Worm (Caenorhabditis elegans) whole organism, young adult: ENCODE data around the gene M01F1.9.

Source experiments
- B0019.2 ChIP-seq: fragments of 200-800 bp; sonication (Bioruptor generic); conservative IDR thresholded peaks from 2 replicates; pipeline ENCODE4 v1.3.6; 2022; ENCODE audit warnings: missing genetic modification reagents, missing genetic modification characterization, missing compliant biosample characterization
- B0336.3 ChIP-seq: fragments of 200-800 bp; sonication (Bioruptor generic); IDR thresholded peaks from 2 replicates; pipeline ENCODE4 v1.3.6; 2022; ENCODE audit warnings: missing genetic modification characterization, missing compliant biosample characterization
- F10E7.11 ChIP-seq: sonication (generic microtip); optimal IDR thresholded peaks from 2 replicates; lab custom pipeline; 2017; ENCODE audit warnings: mild to moderate bottlenecking, missing genetic modification characterization, moderate library complexity, missing compliant biosample characterization
- F39B2.1 ChIP-seq: fragments of 200-800 bp; sonication (Bioruptor generic); IDR thresholded peaks from 2 replicates; pipeline ENCODE4 v1.3.6; 2022; ENCODE audit warnings: missing genetic modification reagents, missing genetic modification characterization, missing compliant biosample characterization
- F49E8.2 ChIP-seq: sonication (generic microtip); optimal IDR thresholded peaks from 3 replicates; lab custom pipeline; 2017; ENCODE audit warnings: missing genetic modification characterization, mild to moderate bottlenecking, missing compliant biosample characterization, antibody characterized with exemption, moderate library complexity; ENCODE audit not compliant: insufficient read depth
- F52B5.7 ChIP-seq: sonication (generic microtip); optimal IDR thresholded peaks from 2 replicates; lab custom pipeline; 2016; ENCODE audit warnings: mild to moderate bottlenecking, missing genetic modification characterization, missing compliant biosample characterization
- F57A8.1 ChIP-seq: fragments of 200-800 bp; sonication (Bioruptor generic); optimal IDR thresholded peaks from 2 replicates; lab custom pipeline; 2018; ENCODE audit warnings: mild to moderate bottlenecking, missing genetic modification characterization, moderate library complexity, missing compliant biosample characterization
- K11D2.4 ChIP-seq: fragments of 200-800 bp; sonication (Bioruptor generic); IDR thresholded peaks from 2 replicates; pipeline ENCODE4 v1.3.6; 2022; ENCODE audit warnings: missing genetic modification reagents, missing genetic modification characterization, missing compliant biosample characterization
- K12H6.12 ChIP-seq: fragments of 200-800 bp; sonication (Bioruptor generic); optimal IDR thresholded peaks from 2 replicates; lab custom pipeline; 2018; ENCODE audit warnings: mild to moderate bottlenecking, missing genetic modification characterization, missing compliant biosample characterization
- Y53G8AR.9 ChIP-seq: fragments of 200-800 bp; sonication (Bioruptor generic); conservative IDR thresholded peaks from 2 replicates; pipeline ENCODE4 v1.3.6; 2022; ENCODE audit warnings: missing genetic modification reagents, missing genetic modification characterization, missing compliant biosample characterization
- Y56A3A.18 ChIP-seq: fragments of 200-800 bp; sonication (Bioruptor generic); IDR thresholded peaks from 2 replicates; pipeline ENCODE4 v1.3.6; 2022; ENCODE audit warnings: missing genetic modification reagents, missing genetic modification characterization, missing compliant biosample characterization
- Y95B8A.8 ChIP-seq: fragments of 200-800 bp; sonication (Bioruptor generic); IDR thresholded peaks from 2 replicates; pipeline ENCODE4 v1.3.6; 2022; ENCODE audit warnings: missing genetic modification reagents, missing genetic modification characterization, missing compliant biosample characterization
- ama-1 ChIP-seq, 3 experiments: fragments of 150-350 bp in 1 of 3; sonication (generic microtip) in 2 of 3; optimal IDR thresholded peaks; 2 replicates each; lab custom pipeline; 2014 to 2018; ENCODE audit warnings: missing biosample characterization in 2 of 3, missing genetic modification characterization in 2 of 3, missing genetic modification reagents in 2 of 3
- aptf-3 ChIP-seq: fragments of 200-800 bp; sonication (Bioruptor generic); IDR thresholded peaks from 2 replicates; pipeline ENCODE4 v1.3.6; 2022; ENCODE audit warnings: missing genetic modification characterization, missing compliant biosample characterization
- athp-1 ChIP-seq: sonication (generic microtip); optimal IDR thresholded peaks from 2 replicates; lab custom pipeline; 2017; ENCODE audit warnings: mild to moderate bottlenecking, missing genetic modification characterization, missing compliant biosample characterization
- bed-2 ChIP-seq: fragments of 200-800 bp; sonication (Bioruptor generic); IDR thresholded peaks from 2 replicates; pipeline ENCODE4 v1.3.6; 2022; ENCODE audit warnings: missing genetic modification reagents, missing genetic modification characterization, missing compliant biosample characterization
- cebp-1 ChIP-seq, 2 experiments: fragments of 200-800 bp in 1 of 2; sonication (Bioruptor generic) in 1 of 2; sonication (generic microtip) in 1 of 2; IDR thresholded peaks in 1 of 2; optimal IDR thresholded peaks in 1 of 2; 2 replicates each; pipeline versions ENCODE4 v1.3.6 to Lab custom; 2017 to 2022; ENCODE audit warnings: missing compliant biosample characterization in 2 of 2, missing genetic modification characterization in 2 of 2, mild to moderate bottlenecking in 1 of 2, missing genetic modification reagents in 1 of 2, moderate library complexity in 1 of 2
- ceh-40 ChIP-seq: fragments of 200-800 bp; sonication (Bioruptor generic); IDR thresholded peaks from 2 replicates; pipeline ENCODE4 v1.3.6; 2022; ENCODE audit warnings: missing genetic modification characterization, missing compliant biosample characterization
- ceh-58 ChIP-seq: fragments of 200-800 bp; sonication (Bioruptor generic); IDR thresholded peaks from 2 replicates; pipeline ENCODE4 v1.3.6; 2022; ENCODE audit warnings: missing genetic modification characterization, missing compliant biosample characterization
- dox-1 ChIP-seq: fragments of 200-800 bp; sonication (Bioruptor generic); IDR thresholded peaks from 2 replicates; pipeline ENCODE4 v1.3.6; 2022; ENCODE audit warnings: missing genetic modification reagents, missing genetic modification characterization, missing compliant biosample characterization
- dpff-1 ChIP-seq: sonication (generic microtip); optimal IDR thresholded peaks from 2 replicates; lab custom pipeline; 2017; ENCODE audit warnings: mild to moderate bottlenecking, missing genetic modification characterization, missing compliant biosample characterization
- efl-1 ChIP-seq: fragments of 150-350 bp; optimal IDR thresholded peaks from 2 replicates; lab custom pipeline; 2014; ENCODE audit warnings: missing biosample characterization, missing genetic modification reagents, missing genetic modification characterization
- fkh-3 ChIP-seq: sonication (generic microtip); optimal IDR thresholded peaks from 2 replicates; lab custom pipeline; 2016; ENCODE audit warnings: mild to moderate bottlenecking, missing genetic modification characterization, missing compliant biosample characterization
- him-1 ChIP-seq: sonication (generic microtip); optimal IDR thresholded peaks from 2 replicates; lab custom pipeline; 2016; ENCODE audit warnings: missing genotype, missing genetic modification reagents, missing genetic modification characterization, missing compliant biosample characterization
- hlh-26 ChIP-seq: fragments of 200-800 bp; sonication (Bioruptor generic); conservative IDR thresholded peaks from 2 replicates; pipeline ENCODE4 v1.3.6; 2022; ENCODE audit warnings: missing genetic modification reagents, missing genetic modification characterization, missing compliant biosample characterization
- hmg-1.2 ChIP-seq: fragments of 200-800 bp; sonication (Bioruptor generic); IDR thresholded peaks from 2 replicates; pipeline ENCODE4 v1.3.6; 2022; ENCODE audit warnings: missing genetic modification reagents, missing genetic modification characterization, missing compliant biosample characterization
- hrde-1 ChIP-seq: sonication (generic microtip); optimal IDR thresholded peaks from 2 replicates; lab custom pipeline; 2016; ENCODE audit warnings: missing genetic modification characterization, mild to moderate bottlenecking, missing compliant biosample characterization, moderate library complexity, missing genotype, missing genetic modification reagents, borderline replicate concordance
- hsf-1 ChIP-seq: fragments of 200-800 bp; sonication (Bioruptor generic); IDR thresholded peaks from 2 replicates; pipeline ENCODE4 v1.3.6; 2022; ENCODE audit warnings: missing genetic modification reagents, missing genetic modification characterization, missing compliant biosample characterization
- let-526 ChIP-seq: fragments of 200-800 bp; sonication (Bioruptor generic); IDR thresholded peaks from 2 replicates; pipeline ENCODE4 v1.3.6; 2022; ENCODE audit warnings: missing genetic modification reagents, missing genetic modification characterization, missing compliant biosample characterization
- lin-40 ChIP-seq: sonication (generic microtip); optimal IDR thresholded peaks from 2 replicates; lab custom pipeline; 2016; ENCODE audit warnings: missing genetic modification characterization, mild to moderate bottlenecking, missing compliant biosample characterization, missing genotype, missing genetic modification reagents
- lin-54 ChIP-seq: fragments of 200-800 bp; sonication (Bioruptor generic); optimal IDR thresholded peaks from 2 replicates; lab custom pipeline; 2018; ENCODE audit warnings: mild to moderate bottlenecking, missing genetic modification characterization, missing compliant biosample characterization
- madf-6 ChIP-seq: fragments of 200-800 bp; sonication (Bioruptor generic); IDR thresholded peaks from 2 replicates; pipeline ENCODE4 v1.3.6; 2022; ENCODE audit warnings: missing genetic modification reagents, missing genetic modification characterization, missing compliant biosample characterization
- mcd-1 ChIP-seq: fragments of 200-800 bp; sonication (Bioruptor generic); IDR thresholded peaks from 2 replicates; pipeline ENCODE4 v1.3.6; 2022; ENCODE audit warnings: missing genetic modification reagents, missing genetic modification characterization, missing compliant biosample characterization
- nfya-2 ChIP-seq: fragments of 200-800 bp; sonication (Bioruptor generic); IDR thresholded peaks from 2 replicates; pipeline ENCODE4 v1.3.6; 2022; ENCODE audit warnings: missing genetic modification reagents, missing genetic modification characterization, missing compliant biosample characterization
- nhr-27 ChIP-seq: fragments of 200-800 bp; sonication (Bioruptor generic); optimal IDR thresholded peaks from 2 replicates; lab custom pipeline; 2018; ENCODE audit warnings: mild to moderate bottlenecking, missing genetic modification characterization, moderate library complexity, missing compliant biosample characterization
- nhr-90 ChIP-seq: sonication (generic microtip); optimal IDR thresholded peaks from 2 replicates; lab custom pipeline; 2016; ENCODE audit warnings: missing genotype, mild to moderate bottlenecking, missing genetic modification characterization, missing compliant biosample characterization
- pbrm-1 ChIP-seq: fragments of 200-800 bp; sonication (Bioruptor generic); IDR thresholded peaks from 2 replicates; pipeline ENCODE4 v1.3.6; 2022; ENCODE audit warnings: missing genetic modification reagents, missing genetic modification characterization, missing compliant biosample characterization
- sea-2 ChIP-seq: fragments of 200-800 bp; sonication (Bioruptor generic); IDR thresholded peaks from 2 replicates; pipeline ENCODE4 v1.3.6; 2022; ENCODE audit warnings: missing genetic modification characterization, missing compliant biosample characterization
- snpc-3.4 ChIP-seq: sonication (generic microtip); optimal IDR thresholded peaks from 2 replicates; lab custom pipeline; 2017; ENCODE audit warnings: missing genetic modification characterization, mild to moderate bottlenecking, missing compliant biosample characterization, antibody characterized with exemption, moderate library complexity, missing genotype, missing genetic modification reagents
- somi-1 ChIP-seq: fragments of 200-800 bp; sonication (Bioruptor generic); optimal IDR thresholded peaks from 2 replicates; lab custom pipeline; 2018; ENCODE audit warnings: mild to moderate bottlenecking, missing genetic modification characterization, missing compliant biosample characterization
- tbp1 ChIP-seq: fragments of 200-800 bp; sonication (Bioruptor generic); optimal IDR thresholded peaks from 2 replicates; lab custom pipeline; 2018; ENCODE audit warnings: mild to moderate bottlenecking, missing genetic modification characterization, missing compliant biosample characterization
- tlf-1 ChIP-seq: fragments of 200-800 bp; sonication (Bioruptor generic); optimal IDR thresholded peaks from 2 replicates; lab custom pipeline; 2018; ENCODE audit warnings: mild to moderate bottlenecking, missing genetic modification characterization, missing compliant biosample characterization
- unc-130 ChIP-seq: sonication (generic microtip); optimal IDR thresholded peaks from 2 replicates; lab custom pipeline; 2016; ENCODE audit warnings: missing genetic modification reagents, missing genetic modification characterization, missing compliant biosample characterization
- zfh-2 ChIP-seq: fragments of 200-800 bp; sonication (Bioruptor generic); conservative IDR thresholded peaks from 2 replicates; pipeline ENCODE4 v1.3.6; 2022; ENCODE audit warnings: missing genetic modification reagents, missing genetic modification characterization, missing compliant biosample characterization
- ztf-18 ChIP-seq: sonication (generic microtip); optimal IDR thresholded peaks from 2 replicates; lab custom pipeline; 2016; ENCODE audit warnings: missing genotype, mild to moderate bottlenecking, missing genetic modification characterization, missing compliant biosample characterization
- ztf-3 ChIP-seq: fragments of 200-800 bp; sonication (Bioruptor generic); optimal IDR thresholded peaks from 2 replicates; lab custom pipeline; 2018; ENCODE audit warnings: mild to moderate bottlenecking, missing genetic modification characterization, missing compliant biosample characterization

The M01F1.9 gene

DNA sequence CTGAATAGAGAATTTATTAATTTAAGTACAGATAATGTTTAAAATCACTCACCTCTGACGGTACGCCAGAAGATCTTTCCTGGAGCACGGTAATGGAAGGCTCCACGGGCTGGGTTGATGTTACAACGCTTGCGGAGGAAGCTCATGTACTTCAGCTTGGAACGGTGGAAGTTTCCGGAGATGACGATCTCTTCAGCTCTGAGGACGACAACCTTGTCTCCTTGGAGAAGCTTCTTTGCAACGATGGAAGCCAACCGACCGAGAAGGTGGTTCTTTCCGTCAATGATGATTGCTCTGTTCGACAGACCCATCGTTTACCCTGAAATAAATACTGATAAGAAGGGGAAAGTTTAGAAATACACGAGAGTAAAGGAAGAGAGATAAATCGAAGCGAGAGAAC is 4.4 kb upstream of the M01F1.9 start, which contains the start of gene rpl-16 (continued):
- TF ChIP-seq F10E7.11 (no peak), hsf-1 (GFP tag; lab: Robert Waterston, UW) (peak; percentile 66; the same call in 1 of the 2 replicates), K11D2.4 (no peak), hmg-1.2 (peak; percentile 17; the same call in 1 of the 2 replicates), cebp-1 (GFP tag; IDR thresholded peaks at IDR 0.05; lab: Robert Waterston, UW) (no peak), cebp-1 (tag; optimal IDR thresholded peaks at IDR 0.05; lab: Kevin White, UChicago) (peak; percentile 22), F52B5.7 (tag; lab: Kevin White, UChicago) (no peak), B0019.2 (GFP tag; lab: Robert Waterston, UW) (no peak), ztf-3 (GFP tag; lab: Kevin White, UChicago) (no peak), Y56A3A.18 (0 out of 2 replicates have a peak, but pooled peaks have one; percentile 74), B0336.3 (GFP tag; lab: Robert Waterston, UW) (no peak; the same call in 1 of the 2 replicates), madf-6 (GFP tag; lab: Robert Waterston, UW) (peak; percentile 53; the same call in 1 of the 2 replicates), dox-1 (no peak), efl-1 (GFP tag; lab: Kevin White, UChicago) (no peak), pbrm-1 (GFP tag; lab: Robert Waterston, UW) (peak; percentile 31), aptf-3 (GFP tag; lab: Robert Waterston, UW) (peak; percentile 60; the same call in 1 of the 2 replicates), Y53G8AR.9 (GFP tag; lab: Robert Waterston, UW) (peak; percentile 70), dpff-1 (tag; lab: Kevin White, UChicago) (no peak), tbp1 (GFP tag; lab: Kevin White, UChicago) (peak; percentile 9), let-526 (GFP tag; lab: Robert Waterston, UW) (no peak), F39B2.1 (GFP tag; lab: Robert Waterston, UW) (peak; percentile 34; the same call in 1 of the 2 replicates), ceh-58 (GFP tag; lab: Robert Waterston, UW) (no peak), athp-1 (tag; lab: Kevin White, UChicago) (no peak), snpc-3.4 (peak; percentile 4), fkh-3 (tag; lab: Kevin White, UChicago) (no peak), mcd-1 (peak; percentile 46), ama-1 (optimal IDR thresholded peaks at IDR 0.05; lab: Kevin White, UChicago) (no peak), ama-1 (GFP tag; optimal IDR thresholded peaks at IDR 0.05; lab: Kevin White, UChicago) (peak in 1 of 2 experiments; percentile 67), hlh-26 (GFP tag; lab: Robert Waterston, UW) (no peak), F57A8.1 (GFP tag; lab: Kevin White, UChicago) (no peak), Y95B8A.8 (GFP tag; lab: Robert Waterston, UW) (no peak), F49E8.2 (tag; lab: Kevin White, UChicago) (peak; percentile 38)

DNA sequence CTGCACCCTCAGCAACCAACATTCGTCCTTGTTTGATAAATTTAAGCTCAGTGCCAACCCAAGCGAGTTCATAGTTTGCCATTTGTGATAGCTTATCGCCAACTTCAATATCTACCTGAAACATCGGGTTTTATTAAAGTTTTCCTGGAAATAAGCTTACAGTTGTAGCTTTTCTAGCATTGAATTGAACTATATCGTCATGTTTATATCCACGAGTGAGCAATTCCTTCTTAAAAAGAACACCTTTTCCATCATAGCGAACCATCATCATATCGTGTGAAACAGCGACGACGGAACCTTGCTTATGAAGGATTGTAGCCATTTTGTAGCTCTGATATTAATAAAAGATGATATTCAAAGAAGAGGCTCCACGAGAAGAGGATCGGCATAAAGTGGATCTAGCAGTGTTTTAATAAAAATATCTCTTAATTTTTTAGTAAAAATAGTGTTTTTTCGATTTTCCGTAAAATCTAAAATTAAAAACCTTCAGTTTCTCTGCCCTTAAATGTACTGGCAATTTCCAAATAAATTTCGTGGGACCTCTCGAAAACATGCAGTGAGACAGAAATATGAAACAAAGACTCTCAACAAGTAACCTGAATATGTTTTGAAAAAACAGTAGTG is 3.5 kb upstream of the M01F1.9 start, which contains the start of gene M01F1.8:
TSS of gene M01F1.8 (minus strand) at position 335 of the 624 bp plus-strand sequence.
- TF ChIP-seq hrde-1 (tag; lab: Kevin White, UChicago): peak; percentile 63
- peak; percentile 66 for TF ChIP-seq nhr-27 (tag; lab: Kevin White, UChicago)
- 0 out of 2 replicates have a peak, but pooled peaks have one; percentile 26 for TF ChIP-seq Y56A3A.18
- TF ChIP-seq sea-2 (GFP tag; lab: Robert Waterston, UW): no peak
- no peak for TF ChIP-seq lin-40
- peak; percentile 19 for TF ChIP-seq ztf-18 (tag; lab: Kevin White, UChicago)
- peak; percentile 62 for TF ChIP-seq lin-54 (GFP tag; lab: Kevin White, UChicago)
- TF ChIP-seq bed-2 (GFP tag; lab: Robert Waterston, UW): no peak
- TF ChIP-seq tlf-1 (GFP tag; lab: Kevin White, UChicago): peak; percentile 2
- TF ChIP-seq F52B5.7 (tag; lab: Kevin White, UChicago): no peak
- TF ChIP-seq him-1: peak; percentile 52
- TF ChIP-seq ceh-40 (GFP tag; lab: Robert Waterston, UW): no peak
- no peak for TF ChIP-seq athp-1 (tag; lab: Kevin White, UChicago)
- no peak for TF ChIP-seq somi-1 (GFP tag; lab: Kevin White, UChicago)
- TF ChIP-seq unc-130 (GFP tag; lab: Kevin White, UChicago): peak; percentile 61
- 0 out of 2 replicates have a peak, but pooled peaks have one; percentile 56 for TF ChIP-seq hsf-1 (GFP tag; lab: Robert Waterston, UW)
- TF ChIP-seq nfya-2 (GFP tag; lab: Robert Waterston, UW): 0 out of 2 replicates have a peak, but pooled peaks have one; percentile 54
- TF ChIP-seq tbp1 (GFP tag; lab: Kevin White, UChicago): peak; percentile 27
- no peak for TF ChIP-seq zfh-2
- TF ChIP-seq K12H6.12 (tag; lab: Kevin White, UChicago): no peak
- TF ChIP-seq nhr-90 (tag; lab: Kevin White, UChicago): no peak
